Worm (Caenorhabditis elegans) whole organism, late embryonic: ENCODE data around the gene sri-61.

Experiments
- F13H6.1 ChIP-seq: sonication (generic microtip); optimal IDR thresholded peaks from 2 replicates; lab custom pipeline; 2016; ENCODE audit warnings: missing genetic modification characterization, missing compliant biosample characterization
- ahr-1 ChIP-seq: sonication (generic microtip); optimal IDR thresholded peaks from 2 replicates; lab custom pipeline; 2016; ENCODE audit warnings: missing genetic modification characterization, missing compliant biosample characterization
- ama-1 ChIP-seq: fragments of 150-350 bp; optimal IDR thresholded peaks from 2 replicates; lab custom pipeline; 2014
- ceh-14 ChIP-seq: sonication (generic microtip); optimal IDR thresholded peaks from 2 replicates; lab custom pipeline; 2016; ENCODE audit warnings: missing genotype, missing genetic modification characterization, missing compliant biosample characterization
- ceh-19 ChIP-seq: fragments of 200-800 bp; sonication (Bioruptor generic); optimal IDR thresholded peaks from 2 replicates; lab custom pipeline; 2018; ENCODE audit warnings: mild to moderate bottlenecking, missing genetic modification characterization, missing compliant biosample characterization
- ceh-22 ChIP-seq: sonication (generic microtip); optimal IDR thresholded peaks from 2 replicates; lab custom pipeline; 2017; ENCODE audit warnings: missing biosample characterization, missing genetic modification characterization
- ceh-31 ChIP-seq: sonication (generic microtip); optimal IDR thresholded peaks from 2 replicates; lab custom pipeline; 2016; ENCODE audit warnings: missing genetic modification characterization, missing compliant biosample characterization
- ceh-34 ChIP-seq: sonication (generic microtip); optimal IDR thresholded peaks from 2 replicates; lab custom pipeline; 2016; ENCODE audit warnings: mild to moderate bottlenecking, missing genetic modification characterization, missing compliant biosample characterization
- ceh-9 ChIP-seq: sonication (generic microtip); optimal IDR thresholded peaks from 2 replicates; lab custom pipeline; 2016; ENCODE audit warnings: mild to moderate bottlenecking, missing genetic modification characterization, inconsistent platforms, missing compliant biosample characterization
- dmd-4 ChIP-seq: sonication (generic microtip); optimal IDR thresholded peaks from 2 replicates; lab custom pipeline; 2016; ENCODE audit warnings: borderline replicate concordance, missing genetic modification characterization, missing compliant biosample characterization
- dve-1 ChIP-seq: sonication (generic microtip); optimal IDR thresholded peaks from 2 replicates; lab custom pipeline; 2017; ENCODE audit warnings: antibody characterized with exemption, mild to moderate bottlenecking, missing genetic modification characterization, missing compliant biosample characterization
- elt-2 ChIP-seq: sonication (generic microtip); optimal IDR thresholded peaks from 2 replicates; lab custom pipeline; 2016; ENCODE audit warnings: missing genetic modification reagents, missing genetic modification characterization, missing compliant biosample characterization
- elt-4 ChIP-seq: sonication (generic microtip); optimal IDR thresholded peaks from 2 replicates; lab custom pipeline; 2016; ENCODE audit warnings: missing genetic modification characterization, missing compliant biosample characterization
- ets-4 ChIP-seq: sonication (generic microtip); optimal IDR thresholded peaks from 2 replicates; lab custom pipeline; 2016; ENCODE audit warnings: missing genetic modification characterization, missing compliant biosample characterization
- gmeb-2 ChIP-seq: sonication (generic microtip); optimal IDR thresholded peaks from 2 replicates; lab custom pipeline; 2016; ENCODE audit warnings: missing genetic modification characterization, inconsistent platforms, missing compliant biosample characterization
- hlh-13 ChIP-seq: fragments of 200-800 bp; sonication (Bioruptor generic); optimal IDR thresholded peaks from 2 replicates; lab custom pipeline; 2018; ENCODE audit warnings: mild to moderate bottlenecking, missing genetic modification characterization, missing compliant biosample characterization
- hlh-6 ChIP-seq: sonication (generic microtip); optimal IDR thresholded peaks from 2 replicates; lab custom pipeline; 2016; ENCODE audit warnings: missing genotype, missing genetic modification characterization, missing compliant biosample characterization
- hlh-8 ChIP-seq: sonication (generic microtip); optimal IDR thresholded peaks from 2 replicates; lab custom pipeline; 2016; ENCODE audit warnings: missing genotype, missing genetic modification characterization, missing compliant biosample characterization
- lim-6 ChIP-seq: sonication (generic microtip); optimal IDR thresholded peaks from 2 replicates; lab custom pipeline; 2016; ENCODE audit warnings: missing genetic modification characterization, missing compliant biosample characterization
- nfya-1 ChIP-seq: sonication (generic microtip); optimal IDR thresholded peaks from 2 replicates; lab custom pipeline; 2017; ENCODE audit warnings: missing genetic modification characterization, mild to moderate bottlenecking, missing compliant biosample characterization, antibody characterized with exemption, moderate library complexity
- npax-4 ChIP-seq: sonication (generic microtip); optimal IDR thresholded peaks from 2 replicates; lab custom pipeline; 2016; ENCODE audit warnings: missing genetic modification characterization, missing compliant biosample characterization
- odd-2 ChIP-seq: sonication (generic microtip); optimal IDR thresholded peaks from 2 replicates; lab custom pipeline; 2017; ENCODE audit warnings: antibody characterized with exemption, mild to moderate bottlenecking, missing genetic modification characterization, missing compliant biosample characterization
- pag-3 ChIP-seq: sonication (generic microtip); optimal IDR thresholded peaks from 2 replicates; lab custom pipeline; 2016; ENCODE audit warnings: missing compliant biosample characterization, missing genetic modification characterization, borderline replicate concordance
- pat-9 ChIP-seq: fragments of 200-800 bp; sonication (Bioruptor generic); optimal IDR thresholded peaks from 2 replicates; lab custom pipeline; 2018; ENCODE audit warnings: mild to moderate bottlenecking, missing genetic modification characterization, moderate library complexity, missing compliant biosample characterization
- pqm-1 ChIP-seq: sonication (generic microtip); optimal IDR thresholded peaks from 2 replicates; lab custom pipeline; 2016; ENCODE audit warnings: missing genetic modification characterization, missing compliant biosample characterization
- pros-1 ChIP-seq: fragments of 150-350 bp; optimal IDR thresholded peaks from 2 replicates; lab custom pipeline; 2014; ENCODE audit warnings: missing biosample characterization, missing genetic modification reagents, missing genetic modification characterization
- ref-2 ChIP-seq: sonication (generic microtip); optimal IDR thresholded peaks from 2 replicates; lab custom pipeline; 2016; ENCODE audit warnings: missing genetic modification characterization, missing compliant biosample characterization
- rnt-1 ChIP-seq: sonication (generic microtip); optimal IDR thresholded peaks from 2 replicates; lab custom pipeline; 2016; ENCODE audit warnings: missing genetic modification characterization, missing compliant biosample characterization
- sox-4 ChIP-seq: sonication (generic microtip); optimal IDR thresholded peaks from 2 replicates; lab custom pipeline; 2017; ENCODE audit warnings: mild to moderate bottlenecking, missing genetic modification characterization, inconsistent platforms, missing compliant biosample characterization
- syd-9 ChIP-seq: sonication (generic microtip); optimal IDR thresholded peaks from 2 replicates; lab custom pipeline; 2016; ENCODE audit warnings: mild to moderate bottlenecking, missing genetic modification characterization, moderate library complexity, missing compliant biosample characterization
- tbx-2 ChIP-seq: sonication (generic microtip); optimal IDR thresholded peaks from 2 replicates; lab custom pipeline; 2016; ENCODE audit warnings: missing genetic modification characterization, missing compliant biosample characterization
- unc-42 ChIP-seq: sonication (generic microtip); optimal IDR thresholded peaks from 2 replicates; lab custom pipeline; 2016; ENCODE audit warnings: missing genotype, missing genetic modification characterization, missing compliant biosample characterization
- unc-55 ChIP-seq: sonication (generic microtip); optimal IDR thresholded peaks from 2 replicates; lab custom pipeline; 2017; ENCODE audit warnings: missing biosample characterization, missing genetic modification reagents, missing genetic modification characterization

Gene sri-61

DNA sequence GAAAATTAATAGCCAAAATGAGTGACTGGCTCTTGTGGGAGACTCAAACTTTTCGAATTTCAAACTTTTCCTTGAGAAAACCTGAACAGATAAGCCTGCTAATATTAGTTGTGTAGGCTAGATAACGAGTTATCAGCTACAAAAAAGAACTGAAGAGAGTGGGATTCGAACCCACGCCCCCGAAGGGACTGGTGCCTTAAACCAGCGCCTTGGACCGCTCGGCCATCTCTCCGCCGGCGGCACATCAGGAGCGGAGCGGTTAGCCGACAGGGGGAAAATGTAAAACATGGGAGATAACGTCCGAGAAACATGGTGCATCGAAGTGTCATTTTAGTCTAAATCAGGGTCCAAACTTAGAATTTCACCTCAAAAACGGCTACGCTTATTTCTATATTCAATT lies 35.5 kb upstream of the sri-61 start:
- TF ChIP-seq ahr-1 (tag; lab: Kevin White, UChicago) (no peak), pag-3 (tag; lab: Kevin White, UChicago) (no peak), ceh-19 (GFP tag; lab: Kevin White, UChicago) (no peak), ceh-9 (tag; lab: Kevin White, UChicago) (no peak), npax-4 (no peak), ceh-31 (tag; lab: Kevin White, UChicago) (no peak), pat-9 (tag; lab: Kevin White, UChicago) (no peak), pros-1 (tag; lab: Kevin White, UChicago) (no peak)

DNA sequence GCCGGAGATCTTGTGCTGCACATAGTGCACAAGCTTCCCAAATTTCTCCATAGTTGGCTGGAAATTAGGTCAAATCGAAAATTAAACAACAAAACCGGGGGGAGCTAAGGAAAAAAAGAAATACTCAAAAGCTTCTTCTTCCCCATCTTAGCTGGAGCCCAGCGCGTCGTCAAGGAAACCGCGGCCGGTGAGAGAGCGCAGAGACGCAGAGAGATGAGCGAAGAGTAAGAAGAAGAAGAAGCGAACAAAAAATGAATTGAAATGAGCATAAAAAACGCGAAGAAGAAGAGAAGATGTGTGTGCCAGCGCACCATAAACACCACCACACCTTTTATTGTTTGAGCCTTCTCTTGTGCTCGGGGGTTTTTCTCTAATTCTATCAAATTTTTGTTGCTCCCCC lies 35.1 kb upstream of the sri-61 start, which contains the start of gene wdr-31:
wdr-31 (minus strand) TSS at position 101 of the 400 bp plus-strand sequence.
- TF ChIP-seq dmd-4 (tag; lab: Kevin White, UChicago) (no peak), ref-2 (tag; lab: Kevin White, UChicago) (no peak), elt-4 (no peak), tbx-2 (tag; lab: Kevin White, UChicago) (no peak), hlh-13 (GFP tag; lab: Kevin White, UChicago) (no peak), syd-9 (tag; lab: Kevin White, UChicago) (no peak), odd-2 (no peak), elt-2 (tag; lab: Kevin White, UChicago) (no peak), ceh-19 (GFP tag; lab: Kevin White, UChicago) (no peak), sox-4 (tag; lab: Kevin White, UChicago) (no peak), F13H6.1 (no peak), hlh-6 (tag; lab: Kevin White, UChicago) (no peak), ceh-22 (tag; lab: Kevin White, UChicago) (no peak), ama-1 (lab: Kevin White, UChicago) (no peak), ceh-14 (no peak), ceh-34 (tag; lab: Kevin White, UChicago) (no peak), pqm-1 (tag; lab: Kevin White, UChicago) (no peak), gmeb-2 (tag; lab: Kevin White, UChicago) (no peak)

DNA sequence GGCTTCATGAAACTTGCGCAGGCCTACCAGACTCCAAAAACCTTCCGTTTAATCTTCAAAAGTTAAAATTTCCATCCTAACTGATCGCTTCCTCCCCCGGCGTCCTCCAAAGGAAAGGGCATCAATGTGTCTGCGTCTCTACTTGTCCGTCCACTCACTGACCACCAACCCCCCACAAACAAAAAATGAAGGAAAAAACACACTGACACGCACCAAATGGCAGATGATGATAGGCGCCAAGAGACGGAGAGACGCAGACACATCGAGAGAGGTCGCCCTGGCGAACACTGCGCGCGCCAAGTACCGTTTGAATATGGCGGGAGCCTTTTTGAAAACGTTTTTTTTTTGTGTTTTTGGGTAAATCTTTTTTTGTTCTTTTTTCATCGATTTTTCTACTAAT lies 34.6 kb upstream of the sri-61 start:
- peak; percentile 49 for TF ChIP-seq nfya-1
- no peak for TF ChIP-seq ets-4 (tag; lab: Kevin White, UChicago)

DNA sequence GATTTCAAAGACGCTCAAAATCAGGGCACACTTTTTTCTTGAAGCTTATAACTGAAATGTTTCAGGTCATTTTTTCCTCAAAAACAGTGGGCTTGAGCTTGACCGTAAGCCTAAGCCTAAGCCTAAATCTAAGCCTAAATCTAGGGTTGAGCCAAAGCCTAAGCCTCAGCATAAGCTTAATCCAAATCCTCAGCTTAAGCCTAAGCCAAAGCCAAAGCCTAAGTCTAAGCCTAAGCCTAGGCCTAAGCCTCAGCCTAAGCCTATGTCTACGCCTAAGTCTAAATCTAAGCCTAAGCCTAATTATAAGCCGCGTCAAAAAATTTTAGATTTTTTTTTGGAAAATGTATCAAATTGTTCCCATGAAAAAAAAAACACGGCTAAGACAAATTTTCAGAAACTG lies 34.1 kb upstream of the sri-61 start:
- TF ChIP-seq lim-6 (tag; lab: Kevin White, UChicago) (no peak), hlh-8 (no peak), rnt-1 (tag; lab: Kevin White, UChicago) (no peak), dve-1 (tag; lab: Kevin White, UChicago) (peak; percentile 82), pqm-1 (tag; lab: Kevin White, UChicago) (no peak)

DNA sequence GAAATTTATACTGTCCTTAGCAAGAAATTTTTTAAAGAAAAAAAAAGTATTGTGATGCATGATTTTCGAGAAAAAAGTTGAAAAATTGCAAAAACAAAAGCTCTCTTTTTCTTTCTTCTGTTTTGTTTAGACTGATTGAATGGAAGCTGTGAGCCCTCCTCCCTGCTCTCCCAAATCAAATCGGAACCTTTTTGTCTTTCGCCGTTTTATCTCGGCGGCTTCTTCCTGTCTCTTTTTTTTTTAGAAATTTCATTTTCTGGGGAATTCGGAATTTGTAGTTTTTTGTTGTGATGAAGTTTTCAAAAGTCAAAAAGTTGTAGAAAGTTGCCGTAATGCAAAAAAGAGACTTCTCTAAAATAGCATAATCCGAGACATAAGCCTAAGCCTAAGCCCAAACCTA lies 30.5 kb upstream of the sri-61 start:
- TF ChIP-seq elt-2 (tag; lab: Kevin White, UChicago) (no peak), unc-42 (peak; percentile 34)

DNA sequence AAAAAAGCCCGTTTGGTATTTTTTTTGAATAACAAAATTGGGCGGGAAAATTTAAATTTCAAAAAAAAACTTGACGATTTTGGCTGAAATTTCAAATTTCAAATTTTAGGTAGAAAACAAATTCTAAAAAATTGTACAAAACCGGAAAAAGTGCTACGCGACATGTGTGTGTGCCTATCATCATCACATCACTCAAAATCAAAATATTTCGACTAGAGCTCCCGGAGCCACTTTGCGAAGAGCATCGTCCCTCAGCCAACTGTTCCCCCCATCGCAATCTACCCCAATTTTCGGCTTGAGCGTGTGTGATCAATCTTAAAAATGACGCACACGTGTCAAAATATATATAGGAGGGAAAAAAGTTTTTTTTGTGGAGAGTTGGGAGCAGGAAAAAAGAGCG lies 26.6 kb upstream of the sri-61 start:
- TF ChIP-seq unc-55 (GFP tag; lab: Kevin White, UChicago) (peak; percentile 52), elt-4 (no peak)
